Worm (Caenorhabditis elegans): ENCODE data around the gene ragc-1.

ce11 chrIV:11563090-11563489, 41.6 kb downstream of the ragc-1 start:
- TF ChIP-seq hmg-4 (GFP tag; optimal IDR thresholded peaks at IDR 0.05) (no peak), ama-1 (optimal IDR thresholded peaks at IDR 0.05) (no peak)
